Fruit fly (Drosophila melanogaster): ENCODE data around the gene obst-H.

Gene obst-H

dm6 chr3L:15500813-15501645 is 28.0 kb downstream of the obst-H start, which contains the start of gene CG7272 (continued):
- TF ChIP-seq CG8359 (GFP tag; optimal IDR thresholded peaks at IDR 0.05; ENCODE audit: borderline replicate concordance) (no peak), zen2 (GFP tag; IDR thresholded peaks at IDR 0.05; ENCODE audit: partially characterized antibody) (no peak; the same call in 2 of the 3 replicates), CG14860 (GFP tag; IDR thresholded peaks at IDR 0.05; ENCODE audit: partially characterized antibody) (no peak), H2.0 (GFP tag; IDR thresholded peaks at IDR 0.05) (no peak), CG9797 (GFP tag; optimal IDR thresholded peaks at IDR 0.05) (peak; percentile 22), chm (GFP tag; IDR thresholded peaks at IDR 0.05) (no peak), tup (GFP tag; optimal IDR thresholded peaks at IDR 0.05) (no peak), CG2678 (tag; optimal IDR thresholded peaks at IDR 0.05) (peak; percentile 24), Hr51 (GFP tag; optimal IDR thresholded peaks at IDR 0.05) (no peak), CG43689 (GFP tag; IDR thresholded peaks at IDR 0.05) (no peak), CG33213 (GFP tag; optimal IDR thresholded peaks at IDR 0.05) (no peak), B-H2 (GFP tag; optimal IDR thresholded peaks at IDR 0.05) (peak; percentile 58), dimm (GFP tag; IDR thresholded peaks at IDR 0.05) (no peak), CG10959 (GFP tag; IDR thresholded peaks at IDR 0.05) (no peak), jigr1 (GFP tag; IDR thresholded peaks at IDR 0.05) (no peak), grau (tag; optimal IDR thresholded peaks at IDR 0.05) (no peak), BEAF-32 (GFP tag; optimal IDR thresholded peaks at IDR 0.05) (peak; percentile 20), CG2199 (GFP tag; IDR thresholded peaks at IDR 0.05) (no peak), insv (GFP tag; optimal IDR thresholded peaks at IDR 0.05) (no peak), Awh (GFP tag; IDR thresholded peaks at IDR 0.05) (no peak), Rfx (GFP tag; IDR thresholded peaks at IDR 0.05) (peak; percentile 53), E2f2 (GFP tag; IDR thresholded peaks at IDR 0.05) (peak; percentile 97), her (GFP tag; optimal IDR thresholded peaks at IDR 0.05) (no peak), CG42726 (GFP tag; IDR thresholded peaks at IDR 0.05; ENCODE audit: partially characterized antibody) (no peak), CG1647 (GFP tag; optimal IDR thresholded peaks at IDR 0.05) (no peak), croc (GFP tag; conservative IDR thresholded peaks at IDR 0.05) (no peak), Atf3 (GFP tag; optimal IDR thresholded peaks at IDR 0.05) (no peak), Poxn (GFP tag; IDR thresholded peaks at IDR 0.05) (no peak), dmrt11E (tag; optimal IDR thresholded peaks at IDR 0.05) (no peak), hb (GFP tag; IDR thresholded peaks at IDR 0.05; ENCODE audit: partially characterized antibody) (no peak), cad (GFP tag; optimal IDR thresholded peaks at IDR 0.05) (no peak), onecut (GFP tag; IDR thresholded peaks at IDR 0.05) (no peak), Lhr (GFP tag; optimal IDR thresholded peaks at IDR 0.05) (peak; percentile 5), CG11695 (GFP tag; IDR thresholded peaks at IDR 0.05) (no peak), Oli (tag; optimal IDR thresholded peaks at IDR 0.05) (no peak), gro (GFP tag; optimal IDR thresholded peaks at IDR 0.05) (no peak), CG11560 (tag; IDR thresholded peaks at IDR 0.05) (no peak), NFAT (GFP tag; IDR thresholded peaks at IDR 0.05) (peak; percentile 64; the same call in 1 of the 2 replicates), CG18764 (GFP tag; optimal IDR thresholded peaks at IDR 0.05) (no peak), CG31441 (GFP tag; IDR thresholded peaks at IDR 0.05) (no peak), CG6254 (GFP tag; optimal IDR thresholded peaks at IDR 0.05) (no peak), grn (GFP tag; optimal IDR thresholded peaks at IDR 0.05) (peak; percentile 14), CG16813 (GFP tag; IDR thresholded peaks at IDR 0.05; ENCODE audit: partially characterized antibody) (0 out of 3 replicates have a peak, but pooled peaks have one; percentile 19), caup (GFP tag; optimal IDR thresholded peaks at IDR 0.05; ENCODE audit: severe bottlenecking) (peak; percentile 38), CG16815 (GFP tag; optimal IDR thresholded peaks at IDR 0.05) (no peak), CG17186 (GFP tag; optimal IDR thresholded peaks at IDR 0.05) (no peak), stwl (tag; optimal IDR thresholded peaks at IDR 0.05) (peak; percentile 17), fd102C (GFP tag; optimal IDR thresholded peaks at IDR 0.05) (no peak), Doc3 (GFP tag; IDR thresholded peaks at IDR 0.05; ENCODE audit: partially characterized antibody) (no peak)

Data from whole organism, embryonic.